Worm (Caenorhabditis elegans) whole organism, mixed stage, embryonic: Measurements from ENCODE around the gene Y43F8B.17.

ENCODE experiments used
- lin-13 ChIP-seq: fragments of 150-350 bp; optimal IDR thresholded peaks from 2 replicates; lab custom pipeline; 2014; ENCODE audit warnings: missing biosample characterization, missing genetic modification characterization
- lsy-2 ChIP-seq: fragments of 150-350 bp; optimal IDR thresholded peaks from 2 replicates; lab custom pipeline; 2014; ENCODE audit warnings: missing biosample characterization, missing genetic modification characterization
- mep-1 ChIP-seq: fragments of 150-350 bp; optimal IDR thresholded peaks from 2 replicates; lab custom pipeline; 2017; ENCODE audit warnings: missing biosample characterization, missing genetic modification reagents, missing genetic modification characterization, inconsistent platforms
- nhr-12 ChIP-seq: fragments of 150-350 bp; optimal IDR thresholded peaks from 2 replicates; lab custom pipeline; 2014; ENCODE audit warnings: missing biosample characterization, missing genetic modification characterization
- nhr-237 ChIP-seq: fragments of 150-350 bp; optimal IDR thresholded peaks from 2 replicates; lab custom pipeline; 2014; ENCODE audit warnings: missing biosample characterization, missing genetic modification characterization
- sptf-1 ChIP-seq: sonication (generic microtip); optimal IDR thresholded peaks from 2 replicates; lab custom pipeline; 2017; ENCODE audit warnings: mild to moderate bottlenecking, missing genetic modification characterization, moderate library complexity, missing compliant biosample characterization
- unc-39 ChIP-seq: fragments of 150-350 bp; optimal IDR thresholded peaks from 2 replicates; lab custom pipeline; 2014; ENCODE audit warnings: missing biosample characterization, missing genetic modification characterization

DNA sequence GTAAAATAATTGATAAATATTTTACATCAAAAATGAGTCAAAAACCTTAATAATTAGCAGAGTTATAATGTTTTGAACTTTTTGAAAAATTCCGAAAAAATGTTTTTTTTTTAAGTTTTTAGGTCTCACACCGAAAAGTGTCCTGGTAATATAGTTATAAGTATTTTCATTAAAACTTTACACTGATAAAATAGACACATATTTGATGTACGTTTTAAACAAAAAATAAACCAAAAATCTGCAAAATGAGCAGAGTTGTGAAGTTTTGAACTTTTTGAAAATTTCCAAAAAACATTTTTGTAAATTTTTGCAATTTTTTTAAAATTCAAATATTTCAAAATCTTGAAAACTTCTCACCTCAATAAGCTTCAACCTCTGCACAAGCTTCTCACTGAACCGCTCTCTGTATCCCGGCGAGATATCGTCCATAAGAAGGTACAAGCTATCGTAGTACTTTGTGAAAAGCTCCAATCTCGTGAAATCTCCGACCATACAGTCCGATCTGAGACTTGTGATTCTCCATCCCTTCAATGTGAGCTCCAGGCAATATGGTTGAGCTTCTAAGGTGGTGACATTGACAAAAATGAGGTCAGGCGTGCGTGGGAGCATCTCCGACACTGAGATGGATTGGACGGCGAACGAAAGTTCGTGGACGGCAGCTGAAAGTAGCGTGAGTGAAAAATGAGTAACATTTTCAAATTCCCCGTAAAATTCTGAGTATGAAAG, 36.2 kb downstream of the Y43F8B.17 start:
- no peak for TF ChIP-seq unc-39 (tag; lab: Kevin White, UChicago)
- no peak for TF ChIP-seq sptf-1 (tag; lab: Kevin White, UChicago)
- no peak for TF ChIP-seq lin-13 (tag; lab: Kevin White, UChicago)
- TF ChIP-seq mep-1 (tag; lab: Kevin White, UChicago), result no peak
- no peak for TF ChIP-seq lsy-2
- TF ChIP-seq nhr-237 (tag; lab: Kevin White, UChicago), result no peak
- no peak for TF ChIP-seq nhr-12 (tag; lab: Kevin White, UChicago)
